Worm (Caenorhabditis elegans) whole organism, midembryonic: ENCODE data around the gene com-1.

Experiments
- T22C8.4 ChIP-seq: fragments of 200-800 bp; sonication (Bioruptor generic); IDR thresholded peaks from 2 replicates; pipeline ENCODE4 v1.3.6; 2022; ENCODE audit warnings: missing genetic modification characterization, missing compliant biosample characterization
- cog-1 ChIP-seq: sonication (generic microtip); optimal IDR thresholded peaks from 2 replicates; lab custom pipeline; 2016; ENCODE audit warnings: missing genetic modification characterization, missing compliant biosample characterization
- flt-1 ChIP-seq: fragments of 200-800 bp; sonication (Bioruptor generic); IDR thresholded peaks from 2 replicates; pipeline ENCODE4 v1.3.6; 2022; ENCODE audit warnings: missing genetic modification characterization, missing compliant biosample characterization
- klf-2 ChIP-seq: fragments of 200-800 bp; sonication (Bioruptor generic); conservative IDR thresholded peaks from 2 replicates; pipeline ENCODE4 v1.3.6; 2022; ENCODE audit warnings: missing genetic modification reagents, missing genetic modification characterization, missing compliant biosample characterization
- med-1 ChIP-seq: sonication (generic microtip); optimal IDR thresholded peaks from 2 replicates; lab custom pipeline; 2017; ENCODE audit warnings: missing genetic modification characterization, mild to moderate bottlenecking, missing compliant biosample characterization, antibody characterized with exemption, missing genetic modification reagents; ENCODE audit not compliant: insufficient read depth
- ref-1 ChIP-seq: fragments of 200-800 bp; sonication (Bioruptor generic); conservative IDR thresholded peaks from 2 replicates; pipeline ENCODE4 v1.3.6; 2022; ENCODE audit warnings: missing genetic modification reagents, missing genetic modification characterization, missing compliant biosample characterization
- tab-1 ChIP-seq: fragments of 200-800 bp; sonication (Bioruptor generic); IDR thresholded peaks from 2 replicates; pipeline ENCODE4 v1.3.6; 2022; ENCODE audit warnings: missing genetic modification characterization, missing compliant biosample characterization
- ztf-23 ChIP-seq: fragments of 200-800 bp; sonication (Bioruptor generic); IDR thresholded peaks from 2 replicates; pipeline ENCODE4 v1.3.6; 2022; ENCODE audit warnings: missing genetic modification reagents, missing genetic modification characterization, missing compliant biosample characterization
- ztf-29 ChIP-seq: fragments of 200-800 bp; sonication (Bioruptor generic); IDR thresholded peaks from 2 replicates; pipeline ENCODE4 v1.3.6; 2022; ENCODE audit warnings: missing genetic modification reagents, missing genetic modification characterization, missing compliant biosample characterization

Gene com-1

DNA sequence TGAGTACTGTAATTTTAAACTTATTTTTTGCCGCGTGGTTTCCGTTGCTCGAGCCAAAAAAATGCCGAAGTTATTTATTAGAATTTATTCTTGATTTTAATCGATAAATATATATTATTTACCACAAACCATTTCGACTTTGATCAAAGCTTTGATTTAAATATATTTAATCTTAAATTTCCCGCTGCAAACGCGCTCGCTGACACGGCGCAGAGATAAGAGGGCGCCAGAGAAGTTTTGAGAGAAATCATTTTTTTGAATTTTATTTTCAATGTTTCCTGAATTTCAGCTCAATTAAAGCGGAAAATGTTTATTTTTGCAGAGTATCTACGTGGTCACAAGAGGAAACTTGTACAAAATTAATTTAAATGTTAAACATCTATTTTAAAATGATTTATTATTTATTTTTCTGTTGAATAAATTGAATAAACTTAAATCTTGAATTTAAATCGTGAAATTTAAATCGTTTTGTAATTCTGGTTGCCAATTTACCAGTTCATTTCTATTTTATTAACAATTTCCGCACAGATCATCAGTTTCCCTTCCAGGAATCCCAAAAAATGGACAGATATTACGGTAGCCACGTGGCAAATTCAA lies at the start of gene com-1:
Gene com-1, plus strand, starts transcription at position 547 of the 597 bp plus-strand sequence.
- TF ChIP-seq flt-1 (GFP tag; lab: Robert Waterston, UW) (no peak), med-1 (GFP tag; lab: Kevin White, UChicago) (no peak), ref-1 (GFP tag; lab: Robert Waterston, UW) (no peak), T22C8.4 (GFP tag; lab: Robert Waterston, UW) (no peak), klf-2 (GFP tag; lab: Robert Waterston, UW) (no peak), ztf-23 (no peak), cog-1 (tag; lab: Kevin White, UChicago) (no peak), tab-1 (GFP tag; lab: Robert Waterston, UW) (no peak), ztf-29 (no peak)

DNA sequence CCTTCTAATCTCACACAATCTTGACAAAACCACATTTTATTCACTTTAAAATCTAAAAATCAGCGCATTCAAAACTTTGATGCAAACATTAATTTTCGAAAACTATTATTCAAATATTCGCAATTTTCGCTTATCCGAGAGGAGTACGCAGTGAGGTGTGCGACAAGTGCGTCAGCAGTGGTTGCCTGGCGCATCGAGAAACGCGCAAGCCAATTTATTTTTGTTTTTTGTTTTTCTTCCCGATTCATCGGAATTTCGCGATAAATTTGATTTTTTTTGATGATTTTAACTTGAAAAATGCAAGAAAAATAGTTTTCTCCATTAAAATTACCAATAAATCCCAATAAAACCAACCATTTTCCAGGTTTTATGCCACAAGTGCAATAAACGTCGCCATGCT lies 47.3 kb upstream of the com-1 start, which contains the start of the genes fbxb-85 and hex-3:
Gene fbxb-85, minus strand, starts transcription at position 106 of the 400 bp plus-strand sequence.
Gene hex-3, plus strand, starts transcription at position 365 of the 400 bp plus-strand sequence.
- TF ChIP-seq cog-1 (tag; lab: Kevin White, UChicago) = peak; percentile 71
- TF ChIP-seq ztf-29 = 0 out of 2 replicates have a peak, but pooled peaks have one; percentile 54
- TF ChIP-seq klf-2 (GFP tag; lab: Robert Waterston, UW) = 0 out of 2 replicates have a peak, but pooled peaks have one; percentile 50
- TF ChIP-seq tab-1 (GFP tag; lab: Robert Waterston, UW) = peak; percentile 66; the same call in 1 of the 2 replicates
- TF ChIP-seq ztf-23 = peak; percentile 90
- TF ChIP-seq flt-1 (GFP tag; lab: Robert Waterston, UW) = peak; percentile 89
- peak; percentile 73 for TF ChIP-seq T22C8.4 (GFP tag; lab: Robert Waterston, UW)
- peak; percentile 51 for TF ChIP-seq med-1 (GFP tag; lab: Kevin White, UChicago)
- 0 out of 2 replicates have a peak, but pooled peaks have one; percentile 45 for TF ChIP-seq ref-1 (GFP tag; lab: Robert Waterston, UW)

DNA sequence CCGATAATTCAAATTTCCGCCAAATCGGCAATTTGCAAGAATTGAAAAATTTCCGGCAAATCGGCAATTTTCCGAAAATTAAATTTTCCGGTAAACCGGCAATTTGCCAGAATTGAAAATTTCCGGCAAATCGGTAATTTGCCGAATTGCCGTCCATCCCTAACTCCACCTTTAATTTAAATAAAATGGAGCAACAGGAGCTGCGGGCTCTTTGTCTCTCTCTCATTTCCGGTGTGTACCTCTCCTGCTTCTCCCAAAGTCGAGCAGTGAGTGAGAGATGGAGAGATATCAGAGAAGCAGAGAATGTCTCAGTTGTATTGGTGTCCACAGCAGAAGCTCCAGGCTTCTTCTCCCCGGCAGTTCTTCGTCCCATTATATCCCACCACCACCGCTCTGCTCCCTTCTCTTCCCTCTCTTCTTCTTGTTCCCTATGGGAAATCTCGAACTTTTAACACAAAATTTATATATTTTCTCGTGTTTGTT lies 40.7 kb upstream of the com-1 start, which contains the start of gene Y39A1C.1:
Gene Y39A1C.1, plus strand, starts transcription at position 51 of the 483 bp plus-strand sequence.
- TF ChIP-seq med-1 (GFP tag; lab: Kevin White, UChicago) (no peak), ztf-23 (no peak), T22C8.4 (GFP tag; lab: Robert Waterston, UW) (no peak), cog-1 (tag; lab: Kevin White, UChicago) (no peak), flt-1 (GFP tag; lab: Robert Waterston, UW) (no peak), ref-1 (GFP tag; lab: Robert Waterston, UW) (no peak)

DNA sequence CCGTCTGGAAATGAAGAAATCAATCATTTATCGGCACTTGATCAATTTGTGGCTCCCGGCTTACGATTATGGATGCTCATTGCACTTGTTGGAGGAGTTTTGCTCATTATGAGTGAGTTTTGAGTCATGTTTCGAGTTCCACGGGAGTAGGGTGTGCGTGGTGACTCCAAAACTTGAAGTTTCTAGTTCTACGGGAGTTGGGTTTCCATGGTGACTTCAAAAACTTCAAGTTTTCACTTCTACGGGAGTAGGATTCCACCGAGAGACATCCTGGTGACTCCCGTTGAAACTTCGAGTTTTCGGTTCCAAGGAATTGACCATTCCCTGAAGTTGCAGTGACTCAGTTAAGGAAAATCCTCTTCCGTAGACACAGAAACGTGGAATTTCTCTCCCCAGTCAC lies 39.3 kb upstream of the com-1 start:
- TF ChIP-seq klf-2 (GFP tag; lab: Robert Waterston, UW) = peak; percentile 70; the same call in 1 of the 2 replicates
- TF ChIP-seq ztf-29 = no peak
- no peak for TF ChIP-seq tab-1 (GFP tag; lab: Robert Waterston, UW)
- TF ChIP-seq med-1 (GFP tag; lab: Kevin White, UChicago) = no peak
- TF ChIP-seq ref-1 (GFP tag; lab: Robert Waterston, UW) = peak; percentile 28; the same call in 1 of the 2 replicates
- TF ChIP-seq cog-1 (tag; lab: Kevin White, UChicago) = no peak
- peak; percentile 66; the same call in 1 of the 2 replicates for TF ChIP-seq flt-1 (GFP tag; lab: Robert Waterston, UW)
- peak; percentile 78 for TF ChIP-seq ztf-23
- TF ChIP-seq T22C8.4 (GFP tag; lab: Robert Waterston, UW) = 0 out of 2 replicates have a peak, but pooled peaks have one; percentile 32

DNA sequence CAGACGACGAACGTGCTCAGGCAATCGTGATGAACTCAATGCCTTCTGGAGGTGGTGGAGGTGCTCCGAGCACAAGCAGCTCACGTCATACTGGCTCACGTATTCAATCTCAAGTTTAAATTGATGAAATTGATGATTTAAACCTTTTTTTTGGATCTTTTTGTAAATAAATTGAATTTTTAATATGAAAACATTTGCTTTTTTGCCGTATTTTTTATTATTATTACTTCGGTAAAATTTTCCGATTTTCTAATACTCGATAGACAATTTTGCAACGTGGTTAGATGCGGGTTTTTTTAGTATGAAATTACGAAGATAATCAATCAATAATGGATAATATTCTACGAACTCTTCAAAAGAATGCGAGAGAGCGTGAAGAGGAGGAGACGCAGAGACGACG lies 38.2 kb upstream of the com-1 start, which contains the start of gene oxi-1:
Gene oxi-1, plus strand, starts transcription at position 301 of the 400 bp plus-strand sequence.
- no peak for TF ChIP-seq T22C8.4 (GFP tag; lab: Robert Waterston, UW)
- TF ChIP-seq tab-1 (GFP tag; lab: Robert Waterston, UW) = no peak
- TF ChIP-seq med-1 (GFP tag; lab: Kevin White, UChicago) = no peak
- no peak for TF ChIP-seq ztf-29
- TF ChIP-seq ztf-23 = no peak
- TF ChIP-seq klf-2 (GFP tag; lab: Robert Waterston, UW) = no peak

DNA sequence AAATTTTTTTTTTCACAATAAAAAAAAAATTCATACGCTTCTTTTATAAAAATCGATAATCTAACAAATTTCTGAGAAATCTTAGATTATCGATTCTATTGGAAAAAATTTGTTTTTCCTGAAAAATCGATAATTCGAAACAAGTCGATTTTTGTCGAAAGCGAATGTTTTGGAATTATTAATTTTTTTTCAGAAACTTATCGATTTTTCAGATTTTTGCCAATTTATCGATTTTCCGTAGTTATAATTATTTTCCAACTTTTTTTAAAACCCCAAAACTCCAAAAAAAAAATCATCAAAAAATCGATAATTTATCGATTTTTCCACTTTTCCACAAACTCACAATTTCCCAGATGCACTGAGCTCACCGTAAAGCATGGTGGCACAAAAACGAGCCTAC lies 34.8 kb upstream of the com-1 start:
- TF ChIP-seq T22C8.4 (GFP tag; lab: Robert Waterston, UW) (peak; percentile 84), cog-1 (tag; lab: Kevin White, UChicago) (no peak)

DNA sequence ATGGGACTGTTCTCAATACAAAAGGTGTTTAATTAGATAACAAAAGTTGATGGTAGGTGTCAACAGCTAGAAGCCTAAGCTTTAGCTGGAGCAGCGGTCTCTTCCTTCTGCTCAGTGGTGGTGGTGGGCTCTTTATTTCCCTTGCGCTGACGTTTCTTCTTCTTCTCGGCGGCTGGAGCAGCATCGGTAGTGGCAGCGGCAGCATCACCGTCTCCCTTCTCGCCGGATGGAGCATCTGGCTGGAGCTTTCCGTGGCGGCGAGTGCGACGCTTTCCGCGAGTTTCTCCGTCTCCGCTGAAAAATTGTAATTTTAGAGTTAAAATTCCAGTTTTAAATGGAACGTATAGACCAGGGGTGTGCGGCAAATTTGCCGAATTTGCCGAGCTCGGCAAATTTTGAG lies 29.1 kb upstream of the com-1 start:
- no peak for TF ChIP-seq ztf-23
- TF ChIP-seq ztf-29 = no peak
- no peak for TF ChIP-seq tab-1 (GFP tag; lab: Robert Waterston, UW)
- no peak for TF ChIP-seq ref-1 (GFP tag; lab: Robert Waterston, UW)

DNA sequence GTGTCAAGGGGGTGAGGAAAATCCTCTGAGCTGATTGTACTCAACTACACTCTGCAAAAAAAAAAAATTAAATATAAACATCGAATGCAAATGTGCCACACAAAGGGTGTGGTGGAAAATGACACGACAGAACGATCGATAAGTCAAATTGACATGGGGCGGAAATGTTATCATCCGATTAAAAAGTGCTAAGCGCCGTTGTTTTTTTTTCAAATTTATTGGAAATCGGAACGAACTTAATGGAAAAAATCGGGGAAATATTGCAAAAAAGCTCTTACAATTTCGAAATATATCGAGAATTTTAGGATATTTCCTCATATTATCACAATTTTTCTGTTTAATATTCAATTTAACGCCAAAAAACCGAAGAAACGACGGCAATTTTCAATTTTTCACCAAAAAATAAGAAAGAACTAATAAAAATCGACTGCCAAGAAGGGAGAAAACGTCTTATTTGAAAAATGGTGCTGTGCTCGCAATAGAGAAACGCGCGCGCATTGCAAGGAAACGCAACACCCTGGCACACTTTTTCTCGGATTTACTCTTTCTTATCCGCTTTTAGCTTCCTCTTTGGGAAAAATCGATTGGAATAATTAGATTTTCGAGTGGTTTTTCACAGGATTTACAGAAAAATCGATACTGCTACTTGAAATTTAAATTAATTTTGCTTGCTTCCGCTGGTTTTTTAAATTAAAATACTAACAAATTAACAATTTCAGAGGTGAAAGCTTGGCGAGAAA lies 27.3 kb upstream of the com-1 start, which contains the start of the genes cey-4 and vps-50:
Gene cey-4, minus strand, starts transcription at position 51 of the 740 bp plus-strand sequence.
Gene vps-50, plus strand, starts transcription at position 541 of the 740 bp plus-strand sequence.
- TF ChIP-seq tab-1 (GFP tag; lab: Robert Waterston, UW) (no peak), ztf-29 (no peak), T22C8.4 (GFP tag; lab: Robert Waterston, UW) (peak; percentile 30; the same call in 1 of the 2 replicates), med-1 (GFP tag; lab: Kevin White, UChicago) (no peak), klf-2 (GFP tag; lab: Robert Waterston, UW) (no peak), ref-1 (GFP tag; lab: Robert Waterston, UW) (no peak), cog-1 (tag; lab: Kevin White, UChicago) (peak; percentile 35)

DNA sequence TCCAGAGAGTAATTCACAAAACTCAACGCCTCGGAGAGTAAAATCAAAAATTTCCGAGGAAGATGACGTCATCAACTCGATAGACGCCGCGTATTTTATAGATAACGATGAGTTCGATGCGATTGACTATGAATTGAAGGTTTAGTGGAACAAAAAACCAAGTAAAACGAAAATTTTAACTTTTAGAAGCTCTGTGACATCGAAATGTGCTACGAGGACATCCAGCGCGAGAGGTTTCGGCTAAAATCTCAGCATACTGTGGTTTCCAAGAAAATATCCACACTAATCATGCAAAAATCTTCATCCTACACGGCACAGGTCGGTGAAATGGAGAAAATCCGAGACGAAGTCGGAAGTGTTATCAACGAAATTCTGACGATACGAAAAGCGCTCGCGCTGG lies 26.6 kb upstream of the com-1 start:
- no peak for TF ChIP-seq T22C8.4 (GFP tag; lab: Robert Waterston, UW)
- TF ChIP-seq klf-2 (GFP tag; lab: Robert Waterston, UW) = no peak
- no peak for TF ChIP-seq ref-1 (GFP tag; lab: Robert Waterston, UW)
- no peak for TF ChIP-seq ztf-23
- TF ChIP-seq cog-1 (tag; lab: Kevin White, UChicago) = no peak
- no peak for TF ChIP-seq flt-1 (GFP tag; lab: Robert Waterston, UW)
- TF ChIP-seq med-1 (GFP tag; lab: Kevin White, UChicago) = no peak
- no peak for TF ChIP-seq tab-1 (GFP tag; lab: Robert Waterston, UW)
- TF ChIP-seq ztf-29 = no peak
